Fruit fly (Drosophila melanogaster): Measurements from ENCODE around the gene CG43091.

dm6 chr3R:22757117-22757516 lies 11.4 kb downstream of the CG43091 start:
- TF ChIP-seq CG15336 (GFP tag; IDR thresholded peaks at IDR 0.05) (no peak), Smox (GFP tag; optimal IDR thresholded peaks at IDR 0.05) (no peak), CG6163 (GFP tag; IDR thresholded peaks at IDR 0.05) (no peak), CG4318 (GFP tag; optimal IDR thresholded peaks at IDR 0.05) (no peak), fkh (GFP tag; optimal IDR thresholded peaks at IDR 0.05) (no peak), net (GFP tag; optimal IDR thresholded peaks at IDR 0.05) (no peak), Hr39 (GFP tag; optimal IDR thresholded peaks at IDR 0.05) (no peak), dac (GFP tag; optimal IDR thresholded peaks at IDR 0.05) (no peak), Blimp-1 (GFP tag; optimal IDR thresholded peaks at IDR 0.05) (no peak), Hr38 (GFP tag; optimal IDR thresholded peaks at IDR 0.05) (no peak), svp (GFP tag) (no peak), dsx (GFP tag; optimal IDR thresholded peaks at IDR 0.05; ENCODE audit: poor library complexity, severe bottlenecking) (no peak)

Measured in whole organism, prepupa.